Fruit fly (Drosophila melanogaster) S2 (cell line): Measurements from ENCODE around the gene Rab8.

ENCODE experiments used
- CG8478 ChIP-seq: fragments of >200 bp; optimal IDR thresholded peaks from 2 replicates; lab custom pipeline; 2018
- CTCF ChIP-seq, 2 experiments: fragments of >200 bp; optimal IDR thresholded peaks; 2 replicates each; lab custom pipeline; 2018

- TF ChIP-seq CTCF (optimal IDR thresholded peaks at IDR 0.05; lab: Kevin White, UChicago) (no peak), CG8478 (no peak)
Observed at dm6 chr3L:19844507-19844906, 26.4 kb downstream of the Rab8 start.
